Fruit fly (Drosophila melanogaster): ENCODE measurements around the gene CG9917.
A peak's percentile ranks its signal among the peaks of the same experiment; 100 is the strongest.

Gene CG9917

dm6 chrX:16335107-16335642 lies 12.1 kb upstream of the CG9917 start (continued):
- no peak for TF ChIP-seq Opbp (GFP tag; IDR thresholded peaks at IDR 0.05; ENCODE audit: partially characterized antibody)
- TF ChIP-seq gsb-n (tag; optimal IDR thresholded peaks at IDR 0.05), result no peak
- peak; percentile 0 for TF ChIP-seq CG10431 (GFP tag; optimal IDR thresholded peaks at IDR 0.05)
- TF ChIP-seq D19A (tag; optimal IDR thresholded peaks at IDR 0.05), result peak; percentile 43
- peak; percentile 60 for TF ChIP-seq oc (tag; optimal IDR thresholded peaks at IDR 0.05)
- peak; percentile 95 for TF ChIP-seq sens (GFP tag)
- peak; percentile 77 for TF ChIP-seq CG9609 (GFP tag; optimal IDR thresholded peaks at IDR 0.05)
- TF ChIP-seq Deaf1 (tag; optimal IDR thresholded peaks at IDR 0.05), result no peak
- peak; percentile 76; the same call in 2 of the 3 replicates for TF ChIP-seq dysf (GFP tag; IDR thresholded peaks at IDR 0.05)
- no peak; the same call in none of the 2 replicates for TF ChIP-seq CG9215 (GFP tag; IDR thresholded peaks at IDR 0.05)
- TF ChIP-seq GATAe (GFP tag; conservative IDR thresholded peaks at IDR 0.05), result no peak
- TF ChIP-seq cad (GFP tag; optimal IDR thresholded peaks at IDR 0.05), result no peak
- TF ChIP-seq CG4820 (GFP tag; optimal IDR thresholded peaks at IDR 0.05), result peak; percentile 56
- peak; percentile 76 for TF ChIP-seq CG3281 (GFP tag; optimal IDR thresholded peaks at IDR 0.05)
- peak; percentile 22; the same call in 1 of the 2 replicates for TF ChIP-seq Adf1 (GFP tag; IDR thresholded peaks at IDR 0.05)
- TF ChIP-seq Scr (GFP tag; IDR thresholded peaks at IDR 0.05; ENCODE audit: partially characterized antibody), result 0 out of 2 replicates have a peak, but pooled peaks have one; percentile 18
- TF ChIP-seq Doc3 (GFP tag; IDR thresholded peaks at IDR 0.05; ENCODE audit: partially characterized antibody), result no peak
- TF ChIP-seq HHEX (GFP tag; optimal IDR thresholded peaks at IDR 0.05), result peak; percentile 68
- TF ChIP-seq nerfin-1 (tag; optimal IDR thresholded peaks at IDR 0.05), result no peak
- TF ChIP-seq slbo (GFP tag; IDR thresholded peaks at IDR 0.05), result peak; percentile 86
- TF ChIP-seq Hmx (GFP tag; optimal IDR thresholded peaks at IDR 0.05), result peak; percentile 65
- peak; percentile 74 for TF ChIP-seq CG13775 (GFP tag; optimal IDR thresholded peaks at IDR 0.05)
- TF ChIP-seq NfI (GFP tag; optimal IDR thresholded peaks at IDR 0.05), result peak; percentile 78
- peak; percentile 69 for TF ChIP-seq CG32772 (GFP tag; IDR thresholded peaks at IDR 0.05)
- no peak for TF ChIP-seq dimm (GFP tag; IDR thresholded peaks at IDR 0.05)
- TF ChIP-seq dm (GFP tag; optimal IDR thresholded peaks at IDR 0.05), result peak; percentile 51
- TF ChIP-seq CG2678 (tag; optimal IDR thresholded peaks at IDR 0.05), result peak; percentile 74
- peak; percentile 37 for TF ChIP-seq pb (GFP tag; optimal IDR thresholded peaks at IDR 0.05)
- peak; percentile 75; the same call in 2 of the 3 replicates for TF ChIP-seq B-H1 (GFP tag; IDR thresholded peaks at IDR 0.05)
- peak; percentile 68 for TF ChIP-seq CG6813 (GFP tag; optimal IDR thresholded peaks at IDR 0.05)
- TF ChIP-seq Oli (tag; optimal IDR thresholded peaks at IDR 0.05), result peak; percentile 62
- peak; percentile 71 for TF ChIP-seq Atf-2 (GFP tag; optimal IDR thresholded peaks at IDR 0.05)
- peak; percentile 68 for TF ChIP-seq Hr51 (GFP tag; optimal IDR thresholded peaks at IDR 0.05)
- TF ChIP-seq ttk (GFP tag; IDR thresholded peaks at IDR 0.05), result peak; percentile 72
- peak; percentile 71 for TF ChIP-seq wdn (GFP tag; IDR thresholded peaks at IDR 0.05)
- no peak for TF ChIP-seq Kr (GFP tag; optimal IDR thresholded peaks at IDR 0.05)
- no peak for TF ChIP-seq Abd-B (GFP tag; optimal IDR thresholded peaks at IDR 0.05)
- peak; percentile 33 to 53 for TF ChIP-seq chif (GFP tag; optimal IDR thresholded peaks at IDR 0.05)
- peak; percentile 62 for TF ChIP-seq CG10366 (GFP tag; IDR thresholded peaks at IDR 0.05)
- peak; percentile 77 for TF ChIP-seq tin (GFP tag; optimal IDR thresholded peaks at IDR 0.05)
- TF ChIP-seq MESR4 (GFP tag; optimal IDR thresholded peaks at IDR 0.05), result peak; percentile 17
- TF ChIP-seq Sin3A (optimal IDR thresholded peaks at IDR 0.05), result no peak
- peak; percentile 29 for TF ChIP-seq ATbp (GFP tag; optimal IDR thresholded peaks at IDR 0.05)
- TF ChIP-seq Nf-YA (GFP tag; IDR thresholded peaks at IDR 0.05), result peak; percentile 54; the same call in 1 of the 2 replicates
- TF ChIP-seq Hr39 (optimal IDR thresholded peaks at IDR 0.05), result no peak
- TF ChIP-seq kay (GFP tag; optimal IDR thresholded peaks at IDR 0.05), result peak; percentile 49
- TF ChIP-seq jigr1 (GFP tag; IDR thresholded peaks at IDR 0.05), result no peak; the same call in 1 of the 3 replicates
- TF ChIP-seq Atf6 (GFP tag; IDR thresholded peaks at IDR 0.05), result peak; percentile 84
- peak; percentile 81 for TF ChIP-seq Xrp1 (GFP tag; IDR thresholded peaks at IDR 0.05)
- TF ChIP-seq CG4360 (GFP tag; IDR thresholded peaks at IDR 0.05), result 0 out of 2 replicates have a peak, but pooled peaks have one; percentile 38
- TF ChIP-seq CG7556 (GFP tag; optimal IDR thresholded peaks at IDR 0.05), result peak; percentile 68
